Worm (Caenorhabditis elegans): ENCODE results near the gene nlp-20.

Gene nlp-20

ce11 chrIV:7633020-7633419 is 9.9 kb downstream of the nlp-20 start, which contains the start of gene plp-1:
Gene plp-1, plus strand, starts transcription at chrIV:7633360.
- TF ChIP-seq unc-62 (GFP tag; optimal IDR thresholded peaks at IDR 0.05): no peak

DNA sequence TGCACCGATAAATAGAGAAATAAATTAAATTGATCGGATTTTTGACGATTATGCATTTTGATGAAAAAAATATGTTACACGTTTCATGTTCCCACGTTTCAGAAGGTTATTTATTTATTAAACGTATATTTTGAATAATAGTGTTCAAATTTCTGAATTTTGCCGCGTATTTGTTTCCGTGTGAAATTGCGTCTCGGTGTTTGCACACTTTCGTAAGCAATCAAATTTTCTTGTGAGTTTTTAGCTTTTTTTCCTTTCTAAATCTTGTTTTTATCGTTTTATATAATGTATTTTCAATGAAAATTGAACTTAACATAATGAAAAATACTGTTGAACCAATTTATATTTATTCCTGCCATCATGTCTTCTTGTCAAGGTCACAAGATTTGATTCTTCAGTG is 10.3 kb downstream of the nlp-20 start, which contains the start of gene F45E4.6:
Gene F45E4.6 (minus strand): TSS at position 14 of the 400 bp plus-strand sequence.
- no peak for TF ChIP-seq unc-62 (GFP tag; optimal IDR thresholded peaks at IDR 0.05)

- no peak for TF ChIP-seq unc-62 (GFP tag; optimal IDR thresholded peaks at IDR 0.05)
These were observed 13.9 kb downstream of the nlp-20 start, which contains the start of gene F45E4.5 for ce11 chrIV:7628942-7629341. Gene F45E4.5, minus strand, starts transcription at chrIV:7629042.

- TF ChIP-seq unc-62 (GFP tag; optimal IDR thresholded peaks at IDR 0.05): no peak
These were observed 19.0 kb downstream of the nlp-20 start for ce11 chrIV:7623868-7624267.

DNA sequence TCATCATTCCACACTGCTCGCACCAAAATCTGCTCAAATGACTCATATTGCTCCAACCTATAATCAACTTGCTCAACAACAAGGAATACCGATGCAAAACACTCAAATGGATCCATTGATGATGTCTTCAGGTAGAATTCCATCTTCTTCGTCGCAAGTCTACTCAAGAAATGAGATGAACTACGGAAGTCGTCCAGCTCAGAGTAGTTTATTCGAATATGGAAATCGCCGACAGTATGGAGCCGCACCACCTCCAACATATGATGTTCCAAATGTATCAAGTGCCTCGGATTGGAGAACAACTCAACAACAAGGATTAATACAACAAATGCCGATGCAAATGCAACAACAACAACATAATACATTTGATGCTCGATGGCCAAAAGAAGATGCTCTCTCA is 19.8 kb downstream of the nlp-20 start:
- TF ChIP-seq unc-62 (GFP tag; optimal IDR thresholded peaks at IDR 0.05): no peak

ce11 chrIV:7620450-7620849 is 22.4 kb downstream of the nlp-20 start:
- no peak for TF ChIP-seq unc-62 (GFP tag; optimal IDR thresholded peaks at IDR 0.05)

ce11 chrIV:7619261-7619660 is 23.6 kb downstream of the nlp-20 start:
- no peak for TF ChIP-seq unc-62 (GFP tag; optimal IDR thresholded peaks at IDR 0.05)

ce11 chrIV:7612523-7612922 is 30.3 kb downstream of the nlp-20 start:
- TF ChIP-seq unc-62 (GFP tag; optimal IDR thresholded peaks at IDR 0.05): no peak

DNA sequence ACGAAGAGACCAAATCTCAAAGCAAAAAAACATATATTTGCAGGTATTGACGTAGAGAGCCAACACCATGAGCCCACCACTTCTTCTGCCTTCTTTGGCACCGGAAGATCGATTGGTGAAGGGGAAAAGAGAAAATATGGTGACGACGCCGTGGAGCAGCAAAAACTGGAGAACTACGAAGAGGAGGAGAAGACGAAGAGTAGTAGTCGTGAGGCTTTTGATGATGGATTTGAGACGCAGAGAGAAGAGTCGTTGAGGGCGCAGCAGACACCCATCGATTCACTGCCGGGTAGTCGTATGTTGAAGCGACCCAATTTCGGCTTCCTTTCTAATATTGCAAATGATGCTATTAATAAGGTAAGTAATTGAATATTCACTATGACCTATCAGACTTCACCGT is 31.5 kb downstream of the nlp-20 start:
- TF ChIP-seq unc-62 (GFP tag; optimal IDR thresholded peaks at IDR 0.05): no peak

DNA sequence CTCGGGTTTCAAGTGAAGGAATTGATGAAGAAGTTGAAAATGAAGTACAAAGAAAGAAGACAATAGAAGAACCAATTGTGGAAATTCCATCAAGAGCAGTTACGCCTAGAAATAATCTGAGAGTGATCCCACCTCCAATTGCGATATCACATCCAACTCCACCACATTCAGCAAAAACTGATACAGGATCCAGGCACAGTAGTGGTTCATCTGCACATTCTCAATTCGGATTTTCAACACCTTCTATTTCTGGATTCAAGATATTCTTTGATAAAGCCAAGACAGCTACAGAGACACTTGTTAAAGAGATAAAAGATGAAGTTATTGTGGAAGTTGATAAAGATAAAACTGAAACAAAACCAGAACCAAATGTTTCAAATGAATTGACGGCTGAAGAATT is 34.8 kb downstream of the nlp-20 start:
- no peak for TF ChIP-seq unc-62 (GFP tag; optimal IDR thresholded peaks at IDR 0.05)

- TF ChIP-seq unc-62 (GFP tag; optimal IDR thresholded peaks at IDR 0.05): no peak
These were observed 37.5 kb downstream of the nlp-20 start for ce11 chrIV:7605413-7605812.

Measured in whole organism, dauer.